Fruit fly (Drosophila melanogaster): Measurements from ENCODE around the gene Fur1.
A peak's percentile ranks its signal among the peaks of the same experiment; 100 is the strongest.

The Fur1 gene

DNA sequence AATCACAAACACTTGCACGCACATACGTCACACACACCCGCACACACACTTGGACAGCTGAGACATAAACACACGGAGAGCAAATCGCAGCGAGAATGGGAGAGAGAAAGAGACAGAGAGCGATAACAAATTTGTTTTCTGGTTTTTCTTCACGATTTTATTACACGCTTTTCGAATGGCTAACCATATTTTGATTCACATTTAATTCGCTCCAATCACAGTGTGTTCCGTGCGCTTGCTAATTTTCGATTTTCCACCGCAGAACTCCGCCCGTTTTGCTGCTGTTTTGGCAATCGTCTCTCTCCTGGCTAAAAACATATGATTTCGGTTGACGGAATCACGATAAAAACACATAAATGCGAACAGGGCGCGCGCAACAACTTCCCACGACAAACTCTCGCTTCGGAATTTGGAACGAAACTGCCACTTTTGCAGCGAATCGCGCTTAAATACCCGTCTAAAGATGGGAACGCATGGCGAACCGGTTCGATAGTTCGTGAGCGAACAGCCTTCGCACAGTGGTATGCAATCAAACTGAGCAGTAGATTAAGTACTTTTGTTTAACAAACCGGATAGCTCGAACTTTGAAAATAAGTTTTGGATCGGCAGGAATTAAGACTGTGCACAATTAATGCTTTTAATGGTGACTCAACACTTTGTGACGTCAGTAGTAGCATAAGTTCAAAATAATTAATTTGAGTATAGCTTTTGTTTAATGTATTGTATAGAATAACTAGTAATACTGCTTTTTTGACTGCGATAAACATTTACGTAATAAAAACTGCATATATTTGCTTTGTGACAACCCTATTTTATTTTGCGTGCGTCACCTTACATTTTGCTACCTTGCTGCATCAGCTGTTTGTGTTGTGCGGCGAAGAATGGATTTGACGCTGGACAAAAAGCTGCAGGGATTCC, at the start of gene Fur1, which contains the start of gene Vps33B:
Gene Fur1 (minus strand): TSS at position 424 of the 918 bp plus-strand sequence.
Gene Vps33B (plus strand): TSS at position 856 of the 918 bp plus-strand sequence.
- TF ChIP-seq noc (tag; optimal IDR thresholded peaks at IDR 0.05) = peak; percentile 96

dm6 chr3R:25519465-25520071, 46.7 kb upstream of the Fur1 start:
- TF ChIP-seq noc (tag; optimal IDR thresholded peaks at IDR 0.05) = no peak

- no peak for TF ChIP-seq noc (tag; optimal IDR thresholded peaks at IDR 0.05)
These were observed 45.7 kb upstream of the Fur1 start for dm6 chr3R:25518584-25518983.

dm6 chr3R:25518099-25518567, 45.3 kb upstream of the Fur1 start:
- no peak for TF ChIP-seq noc (tag; optimal IDR thresholded peaks at IDR 0.05)

DNA sequence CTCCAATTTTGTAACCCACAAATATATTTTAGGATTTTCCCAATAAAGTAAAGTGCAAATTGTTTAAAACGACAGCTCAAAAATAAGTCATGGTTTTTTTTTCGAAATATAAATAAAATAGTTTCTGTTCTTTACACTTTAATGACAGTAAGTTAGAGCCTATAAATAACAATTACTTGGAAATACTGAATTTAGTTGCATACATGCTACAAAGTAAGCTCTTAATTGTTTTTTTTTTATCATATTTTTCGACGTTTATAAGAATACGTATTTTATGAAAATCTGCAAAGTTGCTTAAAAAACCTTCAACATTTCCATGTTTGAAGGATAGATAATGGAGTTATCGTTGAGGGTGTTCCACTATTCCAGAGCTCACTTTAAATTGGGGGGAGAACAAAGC, 44.7 kb upstream of the Fur1 start:
- no peak for TF ChIP-seq noc (tag; optimal IDR thresholded peaks at IDR 0.05)

DNA sequence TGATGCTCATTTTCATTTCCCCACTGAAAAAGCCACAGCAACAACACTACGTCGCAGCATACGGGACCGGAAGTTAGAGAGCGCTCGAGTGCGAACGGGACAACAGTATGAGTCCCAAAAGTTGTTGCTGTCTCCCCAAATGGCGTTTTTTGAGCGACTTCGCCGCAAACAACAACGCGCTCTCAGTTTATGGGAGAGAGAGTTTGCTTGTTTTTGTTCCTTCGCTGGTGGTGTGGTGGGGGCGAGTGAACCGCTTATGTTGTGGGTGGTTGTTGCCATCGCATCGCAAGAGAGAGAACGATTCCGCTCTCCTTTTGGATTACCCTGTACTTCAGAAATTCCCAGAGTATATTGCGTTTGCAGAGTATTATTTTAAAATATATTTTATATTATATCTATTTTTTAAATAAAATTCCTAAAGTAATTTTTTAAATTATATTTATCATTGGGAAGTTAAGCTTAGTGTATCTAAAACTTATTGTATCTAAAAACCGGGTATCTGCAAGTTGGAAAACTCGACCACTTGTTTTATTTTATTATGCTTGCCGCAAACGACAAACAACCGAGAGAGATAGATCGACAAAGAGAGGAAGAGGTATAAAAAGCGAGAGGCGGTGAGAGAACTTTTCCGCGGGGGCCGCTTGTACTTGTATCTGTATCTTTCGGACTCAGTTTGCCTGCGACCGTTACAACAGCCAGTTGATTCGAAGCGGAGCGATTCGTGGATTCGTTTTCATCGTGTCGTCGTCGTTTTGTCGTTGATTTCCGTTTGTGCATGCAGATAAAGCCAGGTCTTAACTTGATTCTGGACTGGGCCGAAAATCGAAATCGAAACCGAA, 42.8 kb upstream of the Fur1 start, which contains the start of gene msi:
Gene msi (plus strand): TSS at position 669 of the 839 bp plus-strand sequence.
- TF ChIP-seq noc (tag; optimal IDR thresholded peaks at IDR 0.05) = peak; percentile 94

- TF ChIP-seq noc (tag; optimal IDR thresholded peaks at IDR 0.05) = no peak
These were observed 39.9 kb upstream of the Fur1 start for dm6 chr3R:25512750-25513149.

- TF ChIP-seq noc (tag; optimal IDR thresholded peaks at IDR 0.05) = no peak
These were observed 33.1 kb upstream of the Fur1 start, which contains the start of gene CG5111 for dm6 chr3R:25505975-25506374. CG5111 (plus strand) TSS chr3R:25506275.

dm6 chr3R:25504891-25505290, 32.0 kb upstream of the Fur1 start, which contains the start of gene CG5107:
CG5107 (plus strand) TSS chr3R:25505191.
- TF ChIP-seq noc (tag; optimal IDR thresholded peaks at IDR 0.05) = no peak

- no peak for TF ChIP-seq noc (tag; optimal IDR thresholded peaks at IDR 0.05)
These were observed 22.9 kb upstream of the Fur1 start for dm6 chr3R:25495753-25496152.

DNA sequence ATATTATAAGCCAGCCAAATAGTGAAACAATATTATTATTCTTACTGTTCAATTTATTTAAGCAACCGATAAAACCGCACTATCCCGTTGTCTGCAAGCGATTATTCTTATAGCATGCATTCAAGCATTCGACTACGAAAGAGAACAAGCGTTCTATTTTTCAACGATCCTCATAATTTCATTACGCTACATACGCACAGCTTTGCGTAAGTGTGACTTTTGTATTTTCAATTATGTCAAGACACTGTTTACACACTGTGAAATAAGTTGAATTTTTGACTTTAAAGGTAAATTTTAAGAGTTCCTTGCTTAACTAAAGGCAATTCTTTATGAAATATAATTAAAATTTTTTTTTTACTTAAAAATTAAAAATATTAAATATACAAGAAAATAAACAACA, 22.2 kb upstream of the Fur1 start, which contains the start of gene CG33494:
Gene CG33494 (minus strand): TSS at position 90 of the 400 bp plus-strand sequence.
- TF ChIP-seq noc (tag; optimal IDR thresholded peaks at IDR 0.05) = no peak

- no peak for TF ChIP-seq noc (tag; optimal IDR thresholded peaks at IDR 0.05)
These were observed 20.7 kb upstream of the Fur1 start for dm6 chr3R:25493294-25494187.

- TF ChIP-seq noc (tag; optimal IDR thresholded peaks at IDR 0.05) = no peak
These were observed 18.2 kb upstream of the Fur1 start, which contains the start of the genes Gnpat and CG5112 for dm6 chr3R:25490778-25491664. Gnpat (minus strand) TSS chr3R:25490936. CG5112 (plus strand) TSS chr3R:25491460.
